Fruit fly (Drosophila melanogaster): ENCODE measurements around the gene Gr22d.

The Gr22d gene

DNA sequence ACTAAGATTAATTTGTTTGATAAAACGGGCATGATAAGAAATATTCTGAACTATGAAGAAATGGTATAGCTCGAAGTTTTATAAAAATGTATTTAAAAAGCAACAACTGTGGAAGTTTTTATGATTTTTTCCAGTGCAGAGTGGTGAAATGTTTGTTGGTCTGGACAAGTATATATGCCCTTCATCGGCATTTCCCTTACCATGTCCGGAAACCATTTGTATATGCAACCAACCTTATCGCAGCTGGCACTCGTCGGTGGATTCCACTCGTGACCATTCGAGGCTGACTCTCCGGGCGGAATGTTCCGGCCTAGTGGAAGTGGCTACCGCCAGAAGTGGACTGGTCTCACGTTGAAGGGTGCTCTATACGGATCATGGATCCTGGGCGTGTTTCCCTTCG, 6.4 kb downstream of the Gr22d start, which contains the start of gene Gr22e:
TSS of gene Gr22e (plus strand) at position 301 of the 400 bp plus-strand sequence.
- TF ChIP-seq Dll (optimal IDR thresholded peaks at IDR 0.05) (no peak), usp (GFP tag; optimal IDR thresholded peaks at IDR 0.05) (no peak), psq (optimal IDR thresholded peaks at IDR 0.05) (no peak), CG8478 (optimal IDR thresholded peaks at IDR 0.05) (no peak), EcR (GFP tag; optimal IDR thresholded peaks at IDR 0.05) (no peak), pan (optimal IDR thresholded peaks at IDR 0.05) (no peak)

DNA sequence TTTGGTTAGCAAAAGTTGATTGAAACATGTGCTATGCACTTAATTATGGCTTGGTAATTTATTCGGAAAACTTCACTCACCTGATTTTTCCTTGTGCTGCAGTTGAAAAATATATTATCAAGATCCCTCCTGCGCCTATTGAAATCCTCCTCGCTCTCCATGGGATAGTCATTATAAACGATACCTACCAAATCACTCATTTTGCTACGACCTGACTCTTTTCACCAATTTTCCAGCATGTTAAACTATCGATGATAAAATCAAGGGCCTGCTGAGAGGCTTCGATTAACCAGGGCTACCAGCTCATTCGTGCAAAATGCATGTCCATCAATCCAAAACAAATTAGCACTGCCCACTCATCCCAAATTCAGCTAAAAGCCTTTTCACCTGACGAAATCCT, 31.3 kb downstream of the Gr22d start, which contains the start of gene CG17650:
TSS of gene CG17650 (minus strand) at position 241 of the 400 bp plus-strand sequence.
- TF ChIP-seq usp (GFP tag; optimal IDR thresholded peaks at IDR 0.05) = no peak
- TF ChIP-seq psq (optimal IDR thresholded peaks at IDR 0.05) = no peak
- no peak for TF ChIP-seq EcR (GFP tag; optimal IDR thresholded peaks at IDR 0.05)
- TF ChIP-seq Dll (optimal IDR thresholded peaks at IDR 0.05) = no peak
- TF ChIP-seq pan (optimal IDR thresholded peaks at IDR 0.05) = no peak
- no peak for TF ChIP-seq CG8478 (optimal IDR thresholded peaks at IDR 0.05)

DNA sequence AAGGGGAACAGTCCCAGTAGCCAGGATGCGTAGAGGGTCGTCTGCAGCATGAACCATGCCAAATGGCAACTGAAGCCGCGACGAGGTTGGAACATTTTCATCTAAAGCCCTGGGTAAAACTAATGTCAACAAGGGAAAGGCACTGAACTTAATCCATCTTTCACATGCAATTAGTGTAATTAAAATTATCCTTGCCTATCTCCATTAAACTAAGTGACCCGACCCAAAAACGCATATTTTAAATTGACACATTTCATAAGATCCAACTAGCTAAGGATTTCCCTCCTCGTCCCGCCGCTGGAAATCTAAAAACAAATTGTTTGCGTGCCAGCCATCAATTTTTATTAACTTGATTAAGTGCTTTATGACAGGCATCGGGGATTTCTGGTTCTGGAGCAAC, 33.8 kb downstream of the Gr22d start, which contains the start of gene Gr22f:
TSS of gene Gr22f (minus strand) at position 101 of the 400 bp plus-strand sequence.
- TF ChIP-seq usp (GFP tag; optimal IDR thresholded peaks at IDR 0.05) (no peak), EcR (GFP tag; optimal IDR thresholded peaks at IDR 0.05) (no peak)

DNA sequence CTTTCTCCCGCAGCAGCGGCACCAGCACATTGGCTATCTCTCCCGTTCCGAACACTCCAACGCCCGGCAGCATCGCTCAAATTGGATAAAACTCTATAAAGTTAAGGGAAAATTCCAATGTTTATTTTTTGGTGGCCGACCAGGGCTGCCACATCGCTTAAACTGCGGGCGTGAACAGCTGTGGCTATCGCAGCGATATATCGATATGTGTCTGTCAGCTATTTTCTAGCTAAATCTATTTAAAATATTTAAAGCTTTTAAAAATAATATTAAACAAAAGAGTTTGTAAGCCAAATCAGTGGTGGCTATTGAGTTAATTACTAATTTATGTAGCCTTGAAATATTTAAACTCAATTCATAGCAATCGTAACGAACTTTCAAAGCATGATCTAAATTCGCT, 38.2 kb downstream of the Gr22d start, which contains the start of the genes CG17712 and CG17648:
TSS of gene CG17712 (minus strand) at position 170 of the 400 bp plus-strand sequence.
TSS of gene CG17648 (plus strand) at position 356 of the 400 bp plus-strand sequence.
- TF ChIP-seq Dll (optimal IDR thresholded peaks at IDR 0.05) (no peak), CG8478 (optimal IDR thresholded peaks at IDR 0.05) (no peak), pan (optimal IDR thresholded peaks at IDR 0.05) (no peak), psq (optimal IDR thresholded peaks at IDR 0.05) (no peak), usp (GFP tag; optimal IDR thresholded peaks at IDR 0.05) (no peak), EcR (GFP tag; optimal IDR thresholded peaks at IDR 0.05) (no peak)

DNA sequence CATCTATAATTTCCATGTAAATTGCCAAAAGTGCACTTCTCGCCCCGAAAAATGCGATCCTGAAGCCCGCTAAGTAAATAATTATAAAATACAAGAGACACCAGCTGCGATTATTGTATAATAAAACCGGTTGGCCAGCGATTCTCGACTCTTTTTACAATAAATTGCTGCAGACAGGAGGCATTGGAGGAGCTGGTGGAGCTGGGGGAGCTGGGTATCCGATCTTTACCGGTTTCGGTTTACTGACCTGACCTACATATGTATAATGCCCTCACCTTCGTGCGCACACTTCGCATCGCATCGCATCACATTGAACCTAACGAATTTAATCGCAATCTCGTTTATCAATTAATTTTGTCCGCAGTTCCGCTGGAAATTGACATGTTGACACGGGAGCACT, 41.8 kb downstream of the Gr22d start:
- no peak for TF ChIP-seq psq (optimal IDR thresholded peaks at IDR 0.05)
- TF ChIP-seq CG8478 (optimal IDR thresholded peaks at IDR 0.05) = no peak
- no peak for TF ChIP-seq usp (GFP tag; optimal IDR thresholded peaks at IDR 0.05)
- no peak for TF ChIP-seq Dll (optimal IDR thresholded peaks at IDR 0.05)
- TF ChIP-seq EcR (GFP tag; optimal IDR thresholded peaks at IDR 0.05) = no peak
- no peak for TF ChIP-seq pan (optimal IDR thresholded peaks at IDR 0.05)

DNA sequence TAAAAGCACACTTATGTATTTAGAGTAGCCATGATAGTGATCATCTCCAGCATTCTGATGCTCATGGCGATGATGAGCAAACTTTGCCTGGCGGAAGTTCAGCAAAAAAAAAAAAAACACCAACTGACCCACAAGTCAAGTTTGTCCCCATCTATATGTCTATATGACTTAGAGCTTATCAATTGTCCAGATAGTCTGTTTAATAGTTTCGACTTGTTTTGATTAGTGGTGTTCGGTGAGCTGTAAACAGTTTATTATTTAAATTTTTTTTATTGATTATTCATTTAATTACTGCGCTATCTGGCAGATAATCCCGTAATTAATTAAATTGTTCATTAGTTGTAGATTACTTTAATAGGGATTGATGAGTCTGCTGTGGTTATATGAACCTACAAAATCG, 46.4 kb downstream of the Gr22d start:
- TF ChIP-seq pan (optimal IDR thresholded peaks at IDR 0.05) (no peak), EcR (GFP tag; optimal IDR thresholded peaks at IDR 0.05) (no peak), Dll (optimal IDR thresholded peaks at IDR 0.05) (no peak), usp (GFP tag; optimal IDR thresholded peaks at IDR 0.05) (no peak), CG8478 (optimal IDR thresholded peaks at IDR 0.05) (no peak), psq (optimal IDR thresholded peaks at IDR 0.05) (no peak)

DNA sequence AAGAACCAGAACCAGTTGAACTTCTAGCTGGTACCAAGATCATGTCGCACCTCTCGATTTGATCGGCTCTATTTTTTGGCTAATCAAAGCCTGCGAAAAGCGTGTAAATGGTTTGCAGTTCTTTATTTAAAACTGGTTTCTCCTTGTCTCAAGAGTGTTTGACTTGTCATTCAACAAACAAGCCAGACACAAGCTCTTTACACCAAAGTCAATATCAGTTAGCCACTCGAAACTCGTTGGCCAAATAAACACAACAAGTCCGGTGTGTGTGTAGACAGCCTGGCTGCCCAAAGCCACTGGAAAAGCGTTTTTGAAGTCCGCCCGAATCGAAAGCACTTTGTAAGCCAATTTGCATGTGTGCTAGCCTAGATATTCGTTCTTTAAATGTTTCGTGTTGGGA, 50.1 kb downstream of the Gr22d start:
- TF ChIP-seq pan (optimal IDR thresholded peaks at IDR 0.05) (no peak), usp (GFP tag; optimal IDR thresholded peaks at IDR 0.05) (no peak), Dll (optimal IDR thresholded peaks at IDR 0.05) (no peak), EcR (GFP tag; optimal IDR thresholded peaks at IDR 0.05) (no peak), CG8478 (optimal IDR thresholded peaks at IDR 0.05) (no peak), psq (optimal IDR thresholded peaks at IDR 0.05) (no peak)

Data from whole organism.